Worm (Caenorhabditis elegans) whole organism, L2 larva: ENCODE data around the gene sox-2.

Experiments used
- C34F6.9 ChIP-seq: fragments of 150-350 bp; optimal IDR thresholded peaks from 2 replicates; lab custom pipeline; 2014; ENCODE audit warnings: missing biosample characterization, missing genetic modification characterization
- F13H6.1 ChIP-seq: sonication (generic microtip); optimal IDR thresholded peaks from 2 replicates; lab custom pipeline; 2016; ENCODE audit warnings: missing genetic modification characterization, missing compliant biosample characterization
- R02D3.7 ChIP-seq: fragments of 150-350 bp; optimal IDR thresholded peaks from 2 replicates; lab custom pipeline; 2014; ENCODE audit warnings: missing biosample characterization, missing genetic modification characterization
- Y55F3AM.14 ChIP-seq: fragments of 200-800 bp; sonication (Bioruptor generic); optimal IDR thresholded peaks from 2 replicates; lab custom pipeline; 2018; ENCODE audit warnings: mild to moderate bottlenecking, missing genetic modification characterization, missing compliant biosample characterization
- ZK546.5 ChIP-seq: sonication (generic microtip); optimal IDR thresholded peaks from 2 replicates; lab custom pipeline; 2017; ENCODE audit warnings: missing biosample characterization, missing genetic modification characterization
- alr-1 ChIP-seq: fragments of 150-350 bp; optimal IDR thresholded peaks from 2 replicates; lab custom pipeline; 2014; ENCODE audit warnings: missing biosample characterization, missing genetic modification characterization
- ama-1 ChIP-seq: fragments of 150-350 bp; optimal IDR thresholded peaks from 2 replicates; lab custom pipeline; 2018; ENCODE audit warnings: inconsistent platforms
- blmp-1 ChIP-seq: sonication (generic microtip); optimal IDR thresholded peaks from 2 replicates; lab custom pipeline; 2017; ENCODE audit warnings: missing genetic modification characterization, mild to moderate bottlenecking, missing compliant biosample characterization, antibody characterized with exemption, moderate library complexity; ENCODE audit not compliant: insufficient read depth
- ceh-16 ChIP-seq: fragments of 150-350 bp; optimal IDR thresholded peaks from 2 replicates; lab custom pipeline; 2014; ENCODE audit warnings: missing biosample characterization, missing genetic modification characterization
- crh-2 ChIP-seq: sonication (generic microtip); optimal IDR thresholded peaks from 2 replicates; lab custom pipeline; 2017; ENCODE audit warnings: missing biosample characterization, missing genetic modification characterization
- dmd-4 ChIP-seq: sonication (generic microtip); optimal IDR thresholded peaks from 2 replicates; lab custom pipeline; 2017; ENCODE audit warnings: missing biosample characterization, missing genetic modification characterization
- elt-1 ChIP-seq: fragments of 150-350 bp; optimal IDR thresholded peaks from 2 replicates; lab custom pipeline; 2014; ENCODE audit warnings: missing biosample characterization, missing genetic modification characterization
- elt-3 ChIP-seq: sonication (generic microtip); optimal IDR thresholded peaks from 2 replicates; lab custom pipeline; 2017; ENCODE audit warnings: missing biosample characterization, missing genetic modification characterization
- fos-1 ChIP-seq: fragments of 150-350 bp; optimal IDR thresholded peaks from 2 replicates; lab custom pipeline; 2014; ENCODE audit warnings: missing biosample characterization, missing genetic modification characterization
- gmeb-1 ChIP-seq: fragments of 150-350 bp; optimal IDR thresholded peaks from 2 replicates; lab custom pipeline; 2014; ENCODE audit warnings: missing biosample characterization, missing genetic modification characterization
- lin-39 ChIP-seq: fragments of 150-350 bp; optimal IDR thresholded peaks from 2 replicates; lab custom pipeline; 2014; ENCODE audit warnings: missing biosample characterization, missing genetic modification reagents, missing genetic modification characterization
- mab-5 ChIP-seq: fragments of 150-350 bp; optimal IDR thresholded peaks from 2 replicates; lab custom pipeline; 2014; ENCODE audit warnings: missing biosample characterization, missing genetic modification characterization
- mbf-1 ChIP-seq: sonication (generic microtip); optimal IDR thresholded peaks from 2 replicates; lab custom pipeline; 2017; ENCODE audit warnings: missing biosample characterization, missing genetic modification characterization
- mdl-1 ChIP-seq, 2 experiments: fragments of 150-350 bp in 1 of 2; sonication (generic microtip) in 1 of 2; optimal IDR thresholded peaks; 2 replicates each; lab custom pipeline; 2017; ENCODE audit warnings: missing biosample characterization in 2 of 2, missing genetic modification characterization in 2 of 2
- nhr-12 ChIP-seq: fragments of 150-350 bp; optimal IDR thresholded peaks from 2 replicates; lab custom pipeline; 2014; ENCODE audit warnings: missing biosample characterization, missing genetic modification characterization
- nhr-129 ChIP-seq: fragments of 150-350 bp; optimal IDR thresholded peaks from 2 replicates; lab custom pipeline; 2014; ENCODE audit warnings: missing biosample characterization, missing genetic modification characterization
- nhr-21 ChIP-seq: fragments of 150-350 bp; optimal IDR thresholded peaks from 2 replicates; lab custom pipeline; 2014; ENCODE audit warnings: missing biosample characterization, missing genetic modification characterization
- nhr-23 ChIP-seq: fragments of 150-350 bp; optimal IDR thresholded peaks from 2 replicates; lab custom pipeline; 2014; ENCODE audit warnings: missing biosample characterization, missing genetic modification reagents, missing genetic modification characterization
- nhr-237 ChIP-seq: fragments of 150-350 bp; optimal IDR thresholded peaks from 2 replicates; lab custom pipeline; 2014; ENCODE audit warnings: missing biosample characterization, missing genetic modification characterization
- nhr-25 ChIP-seq: fragments of 150-350 bp; sonication (generic microtip); optimal IDR thresholded peaks from 3 replicates; lab custom pipeline; 2014; ENCODE audit warnings: missing biosample characterization, missing genetic modification characterization
- nhr-6 ChIP-seq: fragments of 150-350 bp; optimal IDR thresholded peaks from 2 replicates; lab custom pipeline; 2014; ENCODE audit warnings: missing biosample characterization, missing genetic modification characterization
- peb-1 ChIP-seq: fragments of 150-350 bp; optimal IDR thresholded peaks from 2 replicates; lab custom pipeline; 2014; ENCODE audit warnings: missing biosample characterization, missing genetic modification characterization
- sem-4 ChIP-seq: fragments of 150-350 bp; optimal IDR thresholded peaks from 2 replicates; lab custom pipeline; 2014; ENCODE audit warnings: missing biosample characterization, missing genetic modification reagents, missing genetic modification characterization
- sma-3 ChIP-seq: sonication (generic microtip); optimal IDR thresholded peaks from 2 replicates; lab custom pipeline; 2016; ENCODE audit warnings: missing genetic modification reagents, missing genetic modification characterization, missing compliant biosample characterization
- sma-9 ChIP-seq, 2 experiments: fragments of 150-350 bp in 1 of 2; sonication (generic microtip) in 1 of 2; optimal IDR thresholded peaks; 2 replicates each; lab custom pipeline; 2014 to 2016; ENCODE audit warnings: missing genetic modification characterization in 2 of 2, mild to moderate bottlenecking in 1 of 2, missing biosample characterization in 1 of 2, missing compliant biosample characterization in 1 of 2, missing genetic modification reagents in 1 of 2, moderate library complexity in 1 of 2
- snpc-4 ChIP-seq: fragments of 150-350 bp; optimal IDR thresholded peaks from 2 replicates; lab custom pipeline; 2014; ENCODE audit warnings: missing biosample characterization, missing genetic modification characterization
- unc-39 ChIP-seq: fragments of 150-350 bp; optimal IDR thresholded peaks from 2 replicates; lab custom pipeline; 2014; ENCODE audit warnings: missing biosample characterization, missing genetic modification characterization
- unc-55 ChIP-seq: fragments of 150-350 bp; sonication (generic microtip); optimal IDR thresholded peaks from 3 replicates; lab custom pipeline; 2014; ENCODE audit warnings: missing biosample characterization, missing genetic modification reagents, missing genetic modification characterization
- unc-62 ChIP-seq: fragments of 150-350 bp; optimal IDR thresholded peaks from 2 replicates; lab custom pipeline; 2014; ENCODE audit warnings: missing biosample characterization, missing genetic modification reagents, missing genetic modification characterization
- zag-1 ChIP-seq: fragments of 150-350 bp; optimal IDR thresholded peaks from 2 replicates; lab custom pipeline; 2014; ENCODE audit warnings: missing biosample characterization, missing genetic modification characterization
- ztf-1 ChIP-seq: fragments of 200-800 bp; sonication (Bioruptor generic); conservative IDR thresholded peaks from 2 replicates; pipeline ENCODE4 v1.3.6; 2022; ENCODE audit warnings: missing genetic modification characterization, missing compliant biosample characterization
- ztf-4 ChIP-seq: fragments of 150-350 bp; optimal IDR thresholded peaks from 2 replicates; lab custom pipeline; 2014; ENCODE audit warnings: missing biosample characterization, missing genetic modification characterization

The sox-2 gene

DNA sequence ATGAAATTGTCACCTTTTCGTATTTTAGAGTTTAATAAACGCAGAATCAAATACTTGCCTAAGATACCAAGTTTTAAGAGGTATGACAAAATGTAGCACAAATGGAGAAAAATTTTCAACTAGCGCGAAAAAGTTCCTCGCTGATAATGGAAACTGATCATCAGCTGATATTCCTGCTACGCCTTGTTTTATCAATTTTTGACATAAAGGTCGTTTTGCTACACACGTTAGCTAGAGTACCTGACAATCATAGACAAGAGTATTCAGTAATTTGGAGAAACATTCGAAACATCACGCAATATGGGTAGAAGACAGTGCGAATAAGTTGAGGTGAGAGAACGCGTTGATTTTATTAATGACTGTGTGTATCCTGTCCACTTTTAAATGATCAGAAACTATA, 17.8 kb downstream of the sox-2 start:
- TF ChIP-seq unc-39 (tag; lab: Kevin White, UChicago): no peak
- no peak for TF ChIP-seq mbf-1 (tag; lab: Kevin White, UChicago)
- peak; percentile 32 for TF ChIP-seq nhr-129 (tag; lab: Kevin White, UChicago)
- no peak for TF ChIP-seq zag-1
- TF ChIP-seq mab-5 (tag; lab: Kevin White, UChicago): no peak
- no peak for TF ChIP-seq C34F6.9 (tag; lab: Kevin White, UChicago)
- no peak for TF ChIP-seq unc-55 (GFP tag; lab: Kevin White, UChicago)
- TF ChIP-seq nhr-21 (tag; lab: Kevin White, UChicago): no peak
- TF ChIP-seq sma-3 (GFP tag; lab: Kevin White, UChicago): no peak
- TF ChIP-seq ceh-16 (tag; lab: Kevin White, UChicago): no peak
- peak; percentile 41 for TF ChIP-seq sma-9 (GFP tag; optimal IDR thresholded peaks at IDR 0.05; lab: Kevin White, UChicago)
- TF ChIP-seq sma-9 (tag; optimal IDR thresholded peaks at IDR 0.05; lab: Kevin White, UChicago): no peak
- no peak for TF ChIP-seq ama-1
- TF ChIP-seq ztf-4 (tag; lab: Kevin White, UChicago): no peak
- TF ChIP-seq ZK546.5 (tag; lab: Kevin White, UChicago): no peak
- TF ChIP-seq lin-39: no peak
- no peak for TF ChIP-seq dmd-4
- no peak for TF ChIP-seq ztf-1
- no peak for TF ChIP-seq F13H6.1
- TF ChIP-seq nhr-6: no peak
- TF ChIP-seq R02D3.7 (tag; lab: Kevin White, UChicago): no peak
- peak; percentile 34 for TF ChIP-seq fos-1 (tag; lab: Kevin White, UChicago)
- TF ChIP-seq crh-2 (tag; lab: Kevin White, UChicago): peak; percentile 4
- no peak for TF ChIP-seq blmp-1 (tag; lab: Kevin White, UChicago)
- no peak for TF ChIP-seq unc-62 (GFP tag; lab: Kevin White, UChicago)
- no peak for TF ChIP-seq Y55F3AM.14 (GFP tag; lab: Kevin White, UChicago)
- no peak for TF ChIP-seq nhr-237 (tag; lab: Kevin White, UChicago)
- no peak for TF ChIP-seq peb-1 (tag; lab: Kevin White, UChicago)
- no peak for TF ChIP-seq gmeb-1 (tag; lab: Kevin White, UChicago)
- TF ChIP-seq nhr-12 (tag; lab: Kevin White, UChicago): no peak
- TF ChIP-seq elt-1 (tag; lab: Kevin White, UChicago): no peak
- no peak for TF ChIP-seq nhr-25 (tag; lab: Kevin White, UChicago)
- TF ChIP-seq nhr-23: no peak
- TF ChIP-seq, all 48 proteins: peak for 4

DNA sequence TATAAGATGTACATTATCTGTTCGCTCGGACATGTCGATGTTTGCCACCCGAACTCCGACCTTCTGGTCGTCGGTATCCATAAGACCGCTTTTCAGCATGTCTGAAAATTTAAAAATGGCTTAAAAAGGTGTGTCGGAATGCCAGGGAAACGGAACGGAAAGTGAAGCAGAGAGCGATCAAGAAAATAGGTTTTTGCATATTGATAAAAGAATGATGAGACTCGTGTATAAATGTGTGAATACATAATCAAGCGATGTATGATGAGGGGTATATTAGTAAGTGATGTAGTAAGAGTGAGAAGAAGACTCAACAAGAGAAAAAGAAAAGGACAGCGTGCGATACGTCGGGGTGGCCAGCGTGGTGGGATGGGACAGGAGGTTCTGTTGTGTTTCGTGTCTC, 21.1 kb downstream of the sox-2 start, which contains the start of gene acl-12:
Gene acl-12, minus strand, starts transcription at position 101 of the 400 bp plus-strand sequence.
- TF ChIP-seq nhr-129 (tag; lab: Kevin White, UChicago) (peak; percentile 12), unc-55 (GFP tag; lab: Kevin White, UChicago) (peak; percentile 39), snpc-4 (tag; lab: Kevin White, UChicago) (no peak)

DNA sequence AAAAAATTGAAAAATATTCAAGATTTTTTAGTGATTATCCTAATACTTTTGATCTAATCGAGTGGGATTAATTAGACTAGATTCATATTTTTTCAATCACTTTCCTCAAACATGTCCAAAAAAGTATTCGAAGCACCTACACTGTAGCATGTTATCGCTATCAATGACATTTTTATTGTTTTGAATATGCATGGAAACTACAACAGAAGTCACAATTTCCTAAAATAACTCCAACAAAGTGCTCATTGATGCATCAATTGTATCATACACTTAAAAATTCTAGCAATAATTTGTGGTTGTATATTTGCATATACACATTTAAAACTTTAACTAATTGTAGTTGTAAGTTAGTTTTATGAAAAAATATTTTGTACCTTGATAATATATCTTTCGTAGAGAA, 23.4 kb downstream of the sox-2 start:
- TF ChIP-seq ceh-16 (tag; lab: Kevin White, UChicago) (no peak), fos-1 (tag; lab: Kevin White, UChicago) (peak; percentile 0)

DNA sequence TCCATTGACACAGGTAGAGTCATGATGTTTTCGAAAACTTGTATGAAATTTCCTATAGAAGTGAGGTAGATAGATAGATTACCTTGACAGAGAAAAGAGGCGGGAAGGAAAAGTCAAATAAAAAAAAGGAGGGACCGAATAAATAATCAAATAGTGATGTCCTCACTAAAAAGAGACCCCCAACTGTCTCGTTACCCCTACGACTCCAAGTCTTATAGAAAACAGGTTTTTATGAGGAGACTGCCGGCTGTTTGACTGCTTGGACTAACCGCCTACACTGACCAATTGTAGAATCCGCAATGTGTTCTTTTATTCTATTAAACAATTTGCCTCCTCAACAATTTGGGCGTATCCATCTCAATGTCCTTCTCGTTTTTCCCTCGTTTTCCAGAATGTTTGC, 25.6 kb downstream of the sox-2 start, which contains the start of gene C01C10.2:
Gene C01C10.2, minus strand, starts transcription at position 170 of the 400 bp plus-strand sequence.
- TF ChIP-seq sma-3 (GFP tag; lab: Kevin White, UChicago) (peak; percentile 32), sem-4 (tag; lab: Kevin White, UChicago) (peak; percentile 31), elt-1 (tag; lab: Kevin White, UChicago) (no peak), nhr-25 (tag; lab: Kevin White, UChicago) (peak; percentile 45)
- TF ChIP-seq, all 48 proteins: peak for 3

DNA sequence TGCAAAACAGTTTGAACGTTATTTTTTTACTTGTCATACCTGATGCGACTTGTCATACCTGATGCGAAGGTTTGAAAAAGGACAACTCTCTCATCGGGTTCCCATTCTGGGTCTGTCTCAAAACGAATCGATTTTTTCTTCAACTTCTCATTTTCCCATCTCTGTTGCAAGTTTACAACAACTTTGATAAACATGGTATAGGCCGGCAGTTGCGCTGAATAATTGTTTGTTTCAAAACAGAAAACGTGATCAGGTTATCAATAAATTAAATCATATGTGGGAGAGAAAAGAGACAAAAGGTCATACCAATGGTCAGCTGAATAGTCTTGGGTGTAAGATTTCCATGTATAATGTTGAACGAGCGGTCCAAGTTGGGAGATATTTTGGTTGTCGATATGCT, 26.6 kb downstream of the sox-2 start:
- no peak for TF ChIP-seq ZK546.5 (tag; lab: Kevin White, UChicago)
- peak; percentile 15 for TF ChIP-seq nhr-129 (tag; lab: Kevin White, UChicago)
- TF ChIP-seq F13H6.1: no peak
- TF ChIP-seq Y55F3AM.14 (GFP tag; lab: Kevin White, UChicago): no peak
- TF ChIP-seq alr-1 (tag; lab: Kevin White, UChicago): no peak
- TF ChIP-seq sma-3 (GFP tag; lab: Kevin White, UChicago): peak; percentile 6
- no peak for TF ChIP-seq mdl-1 (tag; optimal IDR thresholded peaks at IDR 0.05; lab: Kevin White, UChicago)
- peak; percentile 31 for TF ChIP-seq sma-9 (GFP tag; optimal IDR thresholded peaks at IDR 0.05; lab: Kevin White, UChicago)
- TF ChIP-seq sma-9 (tag; optimal IDR thresholded peaks at IDR 0.05; lab: Kevin White, UChicago): no peak
- peak; percentile 64 for TF ChIP-seq nhr-25 (tag; lab: Kevin White, UChicago)
- TF ChIP-seq elt-3: no peak
- TF ChIP-seq R02D3.7 (tag; lab: Kevin White, UChicago): no peak
- TF ChIP-seq, all 48 proteins: peak for 4
